Worm (Caenorhabditis elegans): Measurements from ENCODE around the gene B0361.14.

Gene B0361.14

ce11 chrIII:7277228-7277627 is 22.1 kb downstream of the B0361.14 start, which contains the start of the genes spot-1 and B0361.11 (continued):
- TF ChIP-seq elt-2 (tag; optimal IDR thresholded peaks at IDR 0.05) (peak; percentile 19), fkh-8 (tag; optimal IDR thresholded peaks at IDR 0.05) (no peak), ama-1 (optimal IDR thresholded peaks at IDR 0.05) (no peak), ceh-82 (tag; optimal IDR thresholded peaks at IDR 0.05) (peak; percentile 23 to 58 (median 50)), fkh-4 (tag; optimal IDR thresholded peaks at IDR 0.05; ENCODE audit: borderline replicate concordance) (no peak), rnt-1 (tag; optimal IDR thresholded peaks at IDR 0.05) (peak; percentile 76), hpl-2 (GFP tag; optimal IDR thresholded peaks at IDR 0.05) (no peak), nhr-76 (tag; optimal IDR thresholded peaks at IDR 0.05) (no peak), aly-2 (tag; optimal IDR thresholded peaks at IDR 0.05) (no peak), nhr-85 (tag) (peak; percentile 83), ets-5 (GFP tag; IDR thresholded peaks at IDR 0.05) (no peak), nhr-11 (tag; optimal IDR thresholded peaks at IDR 0.05) (no peak), nhr-19 (GFP tag; conservative IDR thresholded peaks at IDR 0.05) (peak; percentile 68), unc-62 (GFP tag; optimal IDR thresholded peaks at IDR 0.05) (no peak), skn-1 (tag; optimal IDR thresholded peaks at IDR 0.05) (peak; percentile 25), sox-4 (tag; optimal IDR thresholded peaks at IDR 0.05) (peak; percentile 0), ceh-88 (GFP tag; IDR thresholded peaks at IDR 0.05) (no peak), lir-3 (tag; optimal IDR thresholded peaks at IDR 0.05; ENCODE audit: poor library complexity) (peak; percentile 41), C04F5.9 (tag; optimal IDR thresholded peaks at IDR 0.05) (peak; percentile 31), isw-1 (GFP tag; IDR thresholded peaks at IDR 0.05) (peak; percentile 58), C16A3.4 (tag; optimal IDR thresholded peaks at IDR 0.05) (peak; percentile 72), unc-130 (tag; optimal IDR thresholded peaks at IDR 0.05) (peak; percentile 67), blmp-1 (tag; optimal IDR thresholded peaks at IDR 0.05) (peak; percentile 55), ztf-11 (tag; optimal IDR thresholded peaks at IDR 0.05) (no peak), C34B4.2 (tag; optimal IDR thresholded peaks at IDR 0.05) (no peak), xbp-1 (tag; optimal IDR thresholded peaks at IDR 0.05) (peak; percentile 68)

- TF ChIP-seq snpc-4 (tag; optimal IDR thresholded peaks at IDR 0.05) (no peak), nhr-20 (tag; optimal IDR thresholded peaks at IDR 0.05) (no peak), mep-1 (tag; optimal IDR thresholded peaks at IDR 0.05) (no peak), ceh-88 (GFP tag; IDR thresholded peaks at IDR 0.05) (no peak), efl-3 (GFP tag; optimal IDR thresholded peaks at IDR 0.05) (no peak), ceh-90 (tag; optimal IDR thresholded peaks at IDR 0.05) (no peak), C34B4.2 (tag; optimal IDR thresholded peaks at IDR 0.05) (no peak)
Measured at ce11 chrIII:7275296-7275695, 24.0 kb downstream of the B0361.14 start, which contains the start of gene psd-1. Gene psd-1, minus strand, starts transcription at chrIII:7275396.

DNA sequence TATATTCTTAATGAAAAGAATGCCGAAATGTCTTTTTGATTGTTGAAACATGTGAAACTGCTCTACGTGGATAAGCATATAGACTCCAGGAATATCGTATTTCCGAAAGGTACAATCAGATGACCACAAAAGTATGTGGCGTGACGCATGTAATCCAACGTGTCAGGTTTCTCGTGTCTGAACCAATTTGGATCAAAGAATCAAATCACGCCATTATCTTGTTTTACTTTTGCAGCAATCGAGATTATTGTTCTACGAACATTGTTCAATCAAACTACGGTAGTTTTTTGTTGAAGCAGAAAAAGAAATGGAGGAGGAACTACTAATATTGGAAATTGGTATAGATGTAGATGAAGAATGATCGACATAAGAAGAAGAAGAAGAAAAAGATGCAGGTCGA is 25.6 kb downstream of the B0361.14 start:
- TF ChIP-seq nhr-20 (tag; optimal IDR thresholded peaks at IDR 0.05) (peak; percentile 77), lin-14 (GFP tag; optimal IDR thresholded peaks at IDR 0.05) (peak; percentile 55), nhr-85 (tag) (peak; percentile 82), efl-1 (optimal IDR thresholded peaks at IDR 0.05) (no peak), efl-1 (GFP tag; optimal IDR thresholded peaks at IDR 0.05 in 1 of 2) (peak in 1 of 2 experiments; percentile 72), mep-1 (tag; optimal IDR thresholded peaks at IDR 0.05) (peak; percentile 35), grh-1 (GFP tag; IDR thresholded peaks at IDR 0.05) (0 out of 2 replicates have a peak, but pooled peaks have one; percentile 28), aly-2 (tag; optimal IDR thresholded peaks at IDR 0.05) (no peak), efl-3 (GFP tag; optimal IDR thresholded peaks at IDR 0.05) (no peak), tbx-2 (tag; optimal IDR thresholded peaks at IDR 0.05) (peak; percentile 38), fkh-8 (tag; optimal IDR thresholded peaks at IDR 0.05) (no peak), unc-130 (tag; optimal IDR thresholded peaks at IDR 0.05) (peak; percentile 64), sup-37 (GFP tag; optimal IDR thresholded peaks at IDR 0.05) (no peak), lin-35 (GFP tag; optimal IDR thresholded peaks at IDR 0.05) (peak in 1 of 2 experiments; percentile 44), nhr-90 (tag; optimal IDR thresholded peaks at IDR 0.05; ENCODE audit: poor library complexity) (peak; percentile 46), fkh-4 (tag; optimal IDR thresholded peaks at IDR 0.05; ENCODE audit: borderline replicate concordance) (no peak), nhr-47 (tag; optimal IDR thresholded peaks at IDR 0.05) (peak; percentile 12), unc-30 (tag; optimal IDR thresholded peaks at IDR 0.05) (no peak), nhr-71 (tag; optimal IDR thresholded peaks at IDR 0.05) (peak; percentile 67), snu-23 (GFP tag; optimal IDR thresholded peaks at IDR 0.05) (peak; percentile 34), blmp-1 (tag; optimal IDR thresholded peaks at IDR 0.05) (peak; percentile 56), nhr-19 (GFP tag; conservative IDR thresholded peaks at IDR 0.05) (0 out of 2 replicates have a peak, but pooled peaks have one; percentile 28), dpl-1 (GFP tag; optimal IDR thresholded peaks at IDR 0.05) (no peak), elt-3 (tag; optimal IDR thresholded peaks at IDR 0.05) (peak in 1 of 6 experiments; percentile 67), ceh-63 (GFP tag; optimal IDR thresholded peaks at IDR 0.05) (no peak)

Measured in whole organism, L1 larva.